Worm (Caenorhabditis elegans) whole organism, young adult: ENCODE data around the gene str-118.

Source experiments
- hlh-26 ChIP-seq: fragments of 200-800 bp; sonication (Bioruptor generic); conservative IDR thresholded peaks from 2 replicates; pipeline ENCODE4 v1.3.6; 2022; ENCODE audit warnings: missing genetic modification reagents, missing genetic modification characterization, missing compliant biosample characterization
- nhr-120 ChIP-seq: fragments of 200-800 bp; sonication (Bioruptor generic); IDR thresholded peaks from 2 replicates; pipeline ENCODE4 v1.3.6; 2022; ENCODE audit warnings: missing genetic modification characterization, missing compliant biosample characterization

Gene str-118

ce11 chrV:10101916-10102315 lies 50.0 kb downstream of the str-118 start, which contains the start of gene C08B6.14:
Gene C08B6.14 (minus strand): TSS chrV:10102016.
- no peak for TF ChIP-seq nhr-120 (GFP tag; lab: Robert Waterston, UW)
- TF ChIP-seq hlh-26 = no peak
